Fruit fly (Drosophila melanogaster) ovary, adult (tissue): ENCODE measurements around the gene Bub1.
A peak's percentile ranks its signal among the peaks of the same experiment; 100 is the strongest.

Source experiments
- CG17801 ChIP-seq: fragments of 200-800 bp; optimal IDR thresholded peaks from 2 replicates; lab custom pipeline; 2019; ENCODE audit warnings: missing biosample characterization, mild to moderate bottlenecking, missing genetic modification characterization, moderate library complexity; ENCODE audit not compliant: partially characterized antibody

Bub1 gene

DNA sequence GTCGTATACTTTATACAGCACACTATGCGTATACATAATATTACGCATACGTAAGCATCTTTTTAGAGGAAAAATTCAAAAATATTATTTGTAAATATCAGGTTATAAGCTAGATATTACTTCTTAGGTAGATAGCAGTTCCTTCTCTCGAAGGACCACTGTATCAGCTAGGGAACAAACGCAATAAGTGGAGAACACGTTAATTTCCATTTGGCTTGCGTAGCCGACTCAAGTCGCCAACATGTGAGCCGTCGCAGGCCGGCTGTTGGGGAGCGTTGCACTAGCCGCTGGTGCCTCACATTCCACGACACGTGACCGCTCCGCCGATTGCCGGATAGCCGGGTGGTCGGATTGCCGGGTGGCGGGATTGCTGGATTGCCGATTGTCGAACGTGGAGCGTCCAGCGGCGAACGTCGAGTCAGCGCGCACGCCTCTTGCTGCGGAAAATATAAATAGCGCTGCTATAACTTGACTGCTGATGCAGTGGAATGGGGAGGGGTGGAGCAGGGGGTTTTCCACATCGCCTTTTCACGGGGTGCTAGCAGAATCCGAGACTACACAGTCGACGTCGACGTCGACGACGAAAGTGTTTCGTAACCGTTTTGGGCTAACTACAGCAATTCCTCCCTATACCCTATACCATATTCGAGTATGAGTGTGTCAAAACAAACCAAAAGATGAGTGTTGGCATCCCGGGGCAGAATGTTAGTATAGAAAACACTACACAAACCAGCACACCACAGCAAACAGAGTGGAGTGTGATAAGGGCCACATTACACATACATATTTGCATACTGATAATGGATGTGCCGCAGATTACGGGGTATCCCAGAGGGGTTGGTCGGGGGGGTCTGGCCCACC, 24.6 kb downstream of the Bub1 start:
- peak; percentile 68 for TF ChIP-seq CG17801 (GFP tag; lab: Kevin White, UChicago)

DNA sequence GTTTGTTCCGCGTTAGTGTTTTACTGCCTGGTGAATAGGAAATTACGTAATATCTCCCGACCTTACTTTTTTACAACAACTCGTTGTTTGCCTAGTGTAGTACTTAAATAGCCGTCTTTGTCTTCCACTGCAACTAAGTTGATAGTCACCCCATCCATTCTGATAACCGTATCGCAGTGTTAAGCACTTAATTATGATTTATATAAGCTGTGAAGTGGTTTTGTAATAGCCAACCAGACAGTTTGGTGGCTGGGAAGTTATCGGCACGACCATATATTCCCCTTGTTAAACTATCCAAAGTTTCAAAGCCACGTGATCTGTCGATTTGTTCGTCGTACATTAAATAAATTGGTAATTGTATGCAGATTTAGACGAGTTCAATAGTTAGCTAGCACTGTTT, 25.7 kb downstream of the Bub1 start:
- TF ChIP-seq CG17801 (GFP tag; lab: Kevin White, UChicago) = no peak

DNA sequence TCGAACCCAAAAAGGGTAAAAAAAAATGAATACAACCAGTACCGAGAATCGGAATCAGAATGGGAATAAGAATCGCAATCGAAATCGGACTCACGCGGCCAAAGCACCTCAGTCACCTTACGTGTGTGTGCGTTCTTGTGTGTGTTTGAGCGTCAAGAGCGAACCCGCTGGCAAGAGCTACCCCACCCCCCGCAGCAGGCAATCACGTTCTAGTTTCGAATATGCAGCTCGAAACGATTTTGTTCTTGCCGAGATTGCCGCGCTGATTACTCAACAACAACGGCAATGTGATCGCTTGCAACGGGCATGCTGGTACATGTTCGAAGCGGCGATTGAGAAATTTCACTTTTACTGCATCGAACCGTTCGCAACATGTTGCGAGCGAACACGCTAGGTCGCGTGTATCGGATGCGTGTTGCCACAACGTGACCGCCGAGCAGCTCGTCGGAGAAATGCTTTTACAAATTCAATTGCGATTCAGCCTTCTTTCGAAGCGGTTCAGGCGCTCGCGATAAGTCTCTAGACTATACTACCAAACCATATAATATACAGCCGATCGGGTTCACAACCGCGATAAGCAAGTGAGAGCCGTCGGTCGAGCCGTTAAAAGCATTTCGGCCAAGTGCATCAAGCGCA, 26.7 kb downstream of the Bub1 start:
- peak; percentile 46 for TF ChIP-seq CG17801 (GFP tag; lab: Kevin White, UChicago)

DNA sequence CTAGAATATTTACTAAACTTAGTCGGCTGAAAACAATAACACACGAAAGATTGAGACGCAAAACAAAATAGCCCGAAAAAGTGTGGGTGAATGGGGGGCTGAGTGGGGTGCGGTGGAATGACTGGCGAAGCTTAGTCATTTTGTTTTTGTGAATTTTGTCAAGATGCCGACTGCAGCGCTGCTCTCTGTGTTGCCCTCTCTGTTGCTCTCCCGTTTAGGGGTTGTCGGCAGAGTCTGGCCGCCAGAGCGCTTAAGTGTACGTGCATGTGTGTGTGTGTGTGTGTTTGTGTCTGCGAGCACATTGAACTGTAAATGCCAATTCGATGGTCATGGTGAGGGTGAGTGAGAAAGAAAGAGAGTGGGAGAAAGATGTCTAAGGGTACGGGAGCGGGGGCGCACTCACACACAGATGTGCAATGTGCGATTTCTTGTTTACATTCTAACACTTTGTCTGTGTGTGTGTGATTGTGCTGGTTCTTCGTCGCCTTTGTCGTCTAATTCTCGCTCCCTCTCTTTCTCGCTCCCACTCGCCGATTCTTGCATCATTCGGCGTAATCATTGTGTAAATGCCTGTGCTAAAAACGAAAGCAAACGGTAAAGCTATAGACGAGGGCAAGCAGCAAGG, 27.8 kb downstream of the Bub1 start:
- no peak for TF ChIP-seq CG17801 (GFP tag; lab: Kevin White, UChicago)

DNA sequence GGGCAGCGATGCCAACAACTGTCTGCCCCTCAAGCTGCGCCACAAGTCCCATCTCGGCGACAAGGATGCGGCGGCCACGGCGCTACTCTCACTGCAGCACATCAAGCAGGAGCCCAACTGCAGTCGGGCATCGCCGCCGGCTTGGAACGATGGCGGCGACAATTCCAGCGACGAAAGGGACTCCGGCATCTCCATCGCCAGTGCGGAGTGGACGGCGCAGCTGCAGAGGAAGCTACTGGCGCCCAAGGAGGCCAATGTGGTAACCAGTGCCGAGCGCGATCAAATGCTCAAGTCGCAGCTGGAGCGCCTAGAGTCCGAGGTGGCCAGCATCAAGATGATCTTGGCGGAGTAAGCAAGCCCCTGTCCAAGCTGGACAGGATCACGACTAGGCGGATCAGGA, 30.7 kb downstream of the Bub1 start:
- TF ChIP-seq CG17801 (GFP tag; lab: Kevin White, UChicago) = no peak

DNA sequence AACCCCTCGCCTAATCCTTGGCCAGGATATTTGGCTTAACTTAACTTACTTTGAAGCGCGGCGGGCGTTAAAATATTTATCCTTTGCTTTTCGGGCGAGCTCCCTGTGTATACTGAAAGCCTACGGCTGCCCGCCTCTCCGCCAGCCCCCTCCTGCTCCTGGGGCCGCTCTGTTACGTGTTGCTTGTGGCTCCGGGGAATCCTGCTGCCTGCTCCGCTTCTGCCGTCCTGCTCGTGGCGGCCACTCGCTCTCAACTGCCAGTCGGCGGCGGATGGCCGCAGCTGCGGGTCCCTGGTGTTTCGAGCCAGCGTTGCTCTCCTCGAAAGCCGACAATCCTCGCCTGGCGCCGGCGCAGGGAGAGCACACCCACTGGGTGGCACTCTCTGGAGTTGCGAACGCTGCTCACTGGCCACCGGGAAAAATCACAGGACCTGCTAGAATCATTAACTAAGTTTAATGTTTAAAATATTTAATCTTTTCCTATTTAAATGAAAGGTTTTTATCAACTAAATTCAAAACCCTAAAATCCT, 36.0 kb downstream of the Bub1 start, which contains the start of gene CG14024:
TSS of gene CG14024 (minus strand) at position 266 of the 530 bp plus-strand sequence.
- no peak for TF ChIP-seq CG17801 (GFP tag; lab: Kevin White, UChicago)

DNA sequence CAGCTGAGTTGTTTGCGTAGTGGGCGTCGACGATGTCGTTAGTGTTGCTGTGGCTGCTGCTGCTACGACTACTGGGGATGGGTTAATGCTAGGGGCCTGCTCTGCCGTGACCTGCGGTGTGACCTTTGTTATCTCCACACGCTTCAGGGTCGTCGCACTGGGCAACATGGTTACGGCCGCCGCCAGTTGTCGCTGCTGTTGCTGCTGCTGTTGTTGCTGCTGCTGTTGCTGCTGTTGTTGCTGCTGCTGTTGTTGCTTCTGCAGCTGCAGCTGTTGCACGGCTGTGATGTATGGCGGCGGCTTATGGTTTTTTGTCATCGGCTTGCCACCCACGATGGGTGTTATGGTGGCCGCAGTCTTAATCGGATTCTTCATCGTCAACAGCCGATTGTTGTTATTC, 41.4 kb downstream of the Bub1 start:
- TF ChIP-seq CG17801 (GFP tag; lab: Kevin White, UChicago) = no peak

DNA sequence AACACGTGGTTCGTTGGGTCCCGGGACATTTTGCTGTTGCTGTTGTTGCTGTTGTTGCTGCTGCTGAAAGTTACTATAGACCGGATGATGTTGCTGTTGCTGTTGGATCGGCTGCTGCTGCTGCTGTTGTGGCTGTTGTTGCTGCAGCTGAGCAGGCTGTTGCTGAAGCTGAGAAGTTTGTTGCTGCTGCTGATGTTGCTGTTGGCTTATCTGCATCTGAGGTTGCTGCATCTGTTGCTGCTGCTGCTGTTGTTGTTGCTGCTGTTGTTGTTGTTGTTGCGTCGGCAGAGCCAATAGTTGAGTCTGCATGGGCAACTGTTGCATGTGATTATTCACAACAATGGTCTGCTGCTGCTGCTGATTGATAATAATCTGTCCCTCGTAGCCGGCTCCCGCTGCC, 42.3 kb downstream of the Bub1 start:
- no peak for TF ChIP-seq CG17801 (GFP tag; lab: Kevin White, UChicago)

DNA sequence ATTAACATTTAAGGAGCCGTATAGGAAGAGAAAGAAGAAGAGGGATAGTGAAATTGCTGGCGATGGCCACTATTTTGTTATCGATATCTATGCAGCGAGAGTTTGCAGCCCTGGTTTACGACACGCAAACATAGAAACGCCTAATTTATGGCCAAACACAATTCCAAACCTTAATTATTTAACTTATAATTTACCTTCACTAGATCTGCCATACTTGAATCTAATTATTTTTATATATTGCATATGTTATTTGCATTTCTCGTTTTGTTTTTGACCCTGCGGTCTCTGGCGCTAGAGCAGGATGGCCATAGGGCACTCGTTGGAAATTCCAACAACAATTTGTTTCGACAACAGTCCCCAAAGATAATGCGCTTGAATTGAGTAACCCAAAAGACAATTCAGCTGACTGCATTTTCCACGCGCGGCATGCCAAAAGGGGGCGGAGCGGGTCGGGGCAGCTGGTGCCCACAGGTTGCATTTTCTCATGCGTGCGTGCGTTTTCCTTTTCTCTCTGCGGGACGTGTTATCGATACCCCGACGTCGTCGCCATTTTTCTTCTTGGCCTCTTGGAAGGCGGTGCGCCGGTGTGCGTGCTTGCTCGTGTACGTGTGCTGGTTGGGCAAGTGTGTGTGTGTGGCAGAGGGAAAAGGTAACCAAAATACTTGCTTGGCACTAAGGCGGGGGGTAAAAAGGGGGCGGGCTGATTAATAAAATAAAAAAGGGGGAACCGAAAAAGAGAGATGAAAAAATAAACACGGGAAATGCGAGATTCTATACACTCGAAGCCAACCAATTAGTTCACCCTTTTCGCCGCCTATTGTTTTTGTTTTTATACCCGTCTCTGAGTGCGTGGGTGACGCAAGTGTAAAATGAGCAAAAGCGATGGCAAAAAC, 46.5 kb downstream of the Bub1 start:
- peak; percentile 88 for TF ChIP-seq CG17801 (GFP tag; lab: Kevin White, UChicago)

DNA sequence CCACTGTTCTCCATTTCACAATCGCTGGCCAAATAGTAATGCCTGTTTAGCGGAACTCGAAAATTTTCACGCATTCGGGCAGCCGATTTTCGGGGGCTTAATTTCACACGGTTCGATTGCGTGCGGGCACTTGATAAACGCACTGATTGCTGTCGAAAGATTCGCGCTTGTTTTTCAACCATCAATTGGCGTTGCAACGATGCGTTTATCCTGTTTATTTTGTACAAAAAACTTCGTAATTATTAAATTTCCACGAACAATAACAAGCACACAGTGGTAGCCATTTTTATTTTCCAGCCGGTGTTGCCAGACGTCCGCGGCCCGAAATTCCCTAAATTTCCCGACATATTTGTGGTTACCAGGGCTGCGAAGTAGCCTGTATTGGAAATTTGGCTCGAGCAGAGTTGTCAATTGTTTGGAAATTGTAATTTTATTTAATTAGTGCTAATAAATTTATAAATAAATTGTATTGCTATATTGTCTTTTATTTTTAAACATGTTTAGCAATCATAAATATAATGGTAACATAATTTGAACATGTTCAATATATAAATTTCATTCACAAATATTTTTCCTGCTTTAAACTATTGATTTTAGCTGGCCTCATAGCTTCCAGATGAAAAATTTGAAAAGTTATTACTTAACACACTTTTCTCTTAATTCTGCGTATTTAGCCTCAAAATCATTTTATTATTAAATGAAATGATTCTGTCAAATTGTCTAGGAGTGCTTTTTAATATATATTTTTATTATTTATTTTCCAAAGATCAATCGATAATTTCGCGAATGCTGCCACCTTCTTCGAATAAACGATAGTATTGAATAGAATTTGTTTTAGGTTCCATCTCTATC, 48.0 kb downstream of the Bub1 start, which contains the start of the genes Ncoa6 and cype:
TSS of gene Ncoa6 (minus strand) at position 270 of the 852 bp plus-strand sequence.
TSS of gene cype (plus strand) at position 814 of the 852 bp plus-strand sequence.
- TF ChIP-seq CG17801 (GFP tag; lab: Kevin White, UChicago) = peak; percentile 5

DNA sequence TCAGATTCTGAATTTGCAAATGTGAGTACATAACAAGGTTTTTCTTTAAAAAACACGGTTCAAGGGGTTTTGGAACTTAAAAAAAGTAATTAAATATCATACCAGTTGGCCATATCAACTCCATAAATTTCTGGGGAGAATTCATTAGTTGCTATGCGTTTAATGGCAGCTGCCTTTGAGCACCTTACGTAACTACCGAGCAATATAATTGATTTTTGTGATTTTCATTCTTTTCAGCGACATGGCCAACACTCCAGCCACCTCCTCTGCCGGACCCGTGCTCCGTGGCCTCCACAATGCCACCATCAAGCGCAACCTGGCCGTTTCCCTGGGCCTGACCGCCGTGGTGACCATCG, 48.6 kb downstream of the Bub1 start:
- TF ChIP-seq CG17801 (GFP tag; lab: Kevin White, UChicago) = no peak

DNA sequence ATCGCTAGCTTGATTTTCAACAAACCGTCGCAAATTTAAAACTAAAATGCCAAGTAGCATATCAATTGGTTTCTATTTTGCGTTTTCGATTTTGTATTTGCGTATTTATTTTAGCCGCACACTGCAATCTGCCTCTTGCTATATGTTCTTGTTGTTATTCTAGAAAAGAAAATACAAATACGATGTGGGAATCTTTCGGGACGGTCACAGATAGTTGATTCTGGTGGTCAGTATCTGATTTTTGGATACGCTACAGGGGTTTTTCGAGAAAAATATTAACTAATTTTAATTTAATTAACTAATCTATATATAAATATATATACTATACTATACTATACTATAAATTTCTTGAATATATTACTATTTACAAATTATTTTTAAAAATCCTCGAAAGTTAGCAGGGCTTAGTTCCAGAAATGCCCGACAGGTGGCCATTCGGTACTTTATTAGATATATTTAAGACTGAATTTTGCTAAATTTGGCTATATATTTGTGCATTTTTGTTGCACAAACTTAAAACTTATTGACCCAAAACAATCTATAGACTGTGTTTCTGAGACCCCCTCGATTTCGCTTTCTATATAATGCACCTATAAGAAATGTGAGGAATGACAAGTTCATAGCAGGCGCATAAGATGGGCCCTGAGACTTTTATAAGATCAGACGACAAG, 50.3 kb downstream of the Bub1 start, which contains the start of gene CG14022:
TSS of gene CG14022 (minus strand) at position 51 of the 671 bp plus-strand sequence.
- no peak for TF ChIP-seq CG17801 (GFP tag; lab: Kevin White, UChicago)

DNA sequence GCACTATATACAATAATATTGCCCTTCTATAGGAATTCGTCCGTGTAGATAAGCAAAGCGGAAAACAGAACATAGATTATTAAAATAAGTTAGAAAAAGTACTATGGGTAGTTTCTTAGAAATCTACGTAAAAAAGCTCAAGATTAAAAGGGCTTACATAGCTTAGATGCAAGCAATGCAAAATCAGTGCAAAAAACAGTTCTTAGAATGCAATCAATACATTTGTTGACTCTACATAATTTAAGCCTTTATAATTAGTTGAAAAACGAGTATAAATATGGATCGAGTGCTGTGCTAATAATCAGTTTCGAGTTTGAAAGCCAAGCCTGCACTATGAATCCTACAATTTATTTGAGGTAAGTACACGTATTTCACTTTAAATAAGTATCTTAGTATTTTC, 50.9 kb downstream of the Bub1 start, which contains the start of gene TotM:
TSS of gene TotM (plus strand) at position 301 of the 400 bp plus-strand sequence.
- no peak for TF ChIP-seq CG17801 (GFP tag; lab: Kevin White, UChicago)
